Worm (Caenorhabditis elegans): Measurements from ENCODE around the gene H05C05.2.

DNA sequence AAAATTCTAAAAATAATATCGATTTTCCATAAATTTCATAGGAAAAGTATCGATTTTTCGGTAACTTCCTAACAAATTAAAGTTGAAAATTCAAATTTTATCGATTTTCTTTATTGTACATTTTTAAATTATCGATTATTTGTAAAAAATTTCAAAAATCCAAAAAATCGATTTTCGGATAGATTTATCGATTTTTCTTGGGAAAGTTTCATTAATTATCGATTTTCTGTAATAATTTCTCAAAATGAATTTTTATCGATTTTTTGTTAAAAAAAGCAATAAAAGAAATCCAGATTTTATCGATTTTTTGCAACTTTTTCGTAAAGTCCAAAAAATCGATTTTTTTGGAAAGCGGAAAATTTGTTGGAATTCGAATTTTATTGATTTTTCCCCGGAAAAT, 28.5 kb upstream of the H05C05.2 start:
- TF ChIP-seq flh-1 (GFP tag; optimal IDR thresholded peaks at IDR 0.05), result no peak
- no peak for TF ChIP-seq lin-13 (tag; optimal IDR thresholded peaks at IDR 0.05)
- TF ChIP-seq zip-8 (tag; optimal IDR thresholded peaks at IDR 0.05), result no peak
- no peak for TF ChIP-seq unc-62 (GFP tag; optimal IDR thresholded peaks at IDR 0.05)
- no peak for TF ChIP-seq ztf-11 (tag; optimal IDR thresholded peaks at IDR 0.05)
- no peak for TF ChIP-seq ham-2 (GFP tag; optimal IDR thresholded peaks at IDR 0.05)
- TF ChIP-seq snpc-4 (tag; optimal IDR thresholded peaks at IDR 0.05), result no peak
- TF ChIP-seq unc-120 (tag; optimal IDR thresholded peaks at IDR 0.05; ENCODE audit: poor library complexity, severe bottlenecking), result no peak
- no peak for TF ChIP-seq nhr-12 (tag; optimal IDR thresholded peaks at IDR 0.05)
